Fruit fly (Drosophila melanogaster): ENCODE results near the gene KLHL18.
A peak's percentile ranks its signal among the peaks of the same experiment; 100 is the strongest.

The KLHL18 gene

DNA sequence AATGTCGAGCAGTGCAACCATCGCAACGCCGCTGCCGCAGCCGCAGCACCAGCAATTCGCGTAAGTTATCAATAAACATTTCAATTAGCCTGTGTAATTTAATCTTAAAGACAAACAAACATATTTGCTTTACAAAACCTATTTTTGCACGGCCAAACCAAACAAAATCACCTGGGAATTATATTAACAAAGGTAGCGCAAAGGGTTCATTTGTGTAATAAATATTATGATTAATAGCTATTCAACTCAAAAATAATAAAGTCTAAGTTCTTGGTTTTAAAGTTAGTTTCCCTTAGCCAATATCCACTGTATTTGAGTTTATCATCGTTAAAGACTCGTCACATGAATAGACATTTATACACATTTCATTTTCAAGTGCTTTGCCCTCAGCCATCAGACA, 41.0 kb downstream of the KLHL18 start (continued):
- no peak for TF ChIP-seq MTF-1 (GFP tag; optimal IDR thresholded peaks at IDR 0.05; ENCODE audit: borderline replicate concordance)
- no peak for TF ChIP-seq tup (GFP tag; optimal IDR thresholded peaks at IDR 0.05)
- 0 out of 3 replicates have a peak, but pooled peaks have one; percentile 13 for TF ChIP-seq dysf (GFP tag; IDR thresholded peaks at IDR 0.05)
- peak; percentile 80 for TF ChIP-seq Med (GFP tag)
- TF ChIP-seq Deaf1 (tag; optimal IDR thresholded peaks at IDR 0.05): no peak
- no peak for TF ChIP-seq chm (GFP tag; IDR thresholded peaks at IDR 0.05)
- no peak for TF ChIP-seq CG17359 (tag; optimal IDR thresholded peaks at IDR 0.05)
- no peak for TF ChIP-seq chinmo (GFP tag; IDR thresholded peaks at IDR 0.05; ENCODE audit: partially characterized antibody)
- TF ChIP-seq CG2120 (GFP tag; optimal IDR thresholded peaks at IDR 0.05): peak; percentile 49
- no peak for TF ChIP-seq CG32767 (GFP tag; IDR thresholded peaks at IDR 0.05)
- TF ChIP-seq CG30403 (GFP tag; optimal IDR thresholded peaks at IDR 0.05): peak; percentile 24
- no peak for TF ChIP-seq CG6765 (GFP tag; optimal IDR thresholded peaks at IDR 0.05)
- peak; percentile 48 for TF ChIP-seq CG15269 (tag; optimal IDR thresholded peaks at IDR 0.05)
- TF ChIP-seq CG4360 (GFP tag; IDR thresholded peaks at IDR 0.05): no peak
- TF ChIP-seq dimm (GFP tag; IDR thresholded peaks at IDR 0.05): no peak
- no peak for TF ChIP-seq CG12236 (GFP tag; optimal IDR thresholded peaks at IDR 0.05)

DNA sequence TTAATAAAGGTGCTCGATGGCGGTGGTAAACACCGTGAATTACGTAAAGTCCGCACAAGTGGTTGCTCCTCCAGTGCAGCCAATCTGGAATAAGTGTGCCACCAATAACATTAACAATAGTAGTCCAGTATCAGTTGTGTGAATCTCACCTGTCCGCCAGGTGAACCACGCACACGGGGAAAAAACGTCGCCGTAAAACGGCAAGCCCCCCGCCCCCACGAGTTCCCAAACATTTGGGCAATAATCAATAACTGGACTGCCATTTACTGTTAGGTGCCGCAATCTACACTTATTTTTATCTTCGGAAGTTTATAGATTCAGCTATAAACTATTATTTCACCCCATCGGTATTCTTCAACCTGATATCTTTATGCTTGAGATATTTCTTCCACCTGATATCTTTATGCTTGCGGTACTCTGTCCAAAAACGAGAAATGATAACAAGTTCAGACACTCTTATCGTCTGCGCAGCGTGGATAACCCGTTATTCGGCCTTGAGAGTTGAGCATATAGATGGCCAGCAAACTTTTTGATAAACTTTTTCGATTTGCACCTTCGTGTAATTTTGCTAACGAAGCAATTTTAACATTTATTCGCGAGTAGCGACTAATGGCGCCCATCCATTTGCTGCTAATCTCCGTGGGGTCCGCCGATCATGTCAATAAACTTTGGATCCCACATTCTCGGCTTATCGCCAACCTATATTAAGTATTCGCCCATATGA, 42.0 kb downstream of the KLHL18 start:
- TF ChIP-seq CG8924 (tag; optimal IDR thresholded peaks at IDR 0.05): no peak
- TF ChIP-seq jigr1 (GFP tag; IDR thresholded peaks at IDR 0.05): no peak
- TF ChIP-seq CG17568 (GFP tag; optimal IDR thresholded peaks at IDR 0.05): no peak
- 0 out of 4 replicates have a peak, but pooled peaks have one; percentile 15 for TF ChIP-seq chinmo (GFP tag; IDR thresholded peaks at IDR 0.05; ENCODE audit: partially characterized antibody)
- TF ChIP-seq Atf6 (GFP tag; IDR thresholded peaks at IDR 0.05): peak; percentile 43; the same call in 1 of the 2 replicates
- TF ChIP-seq CG6683 (GFP tag; optimal IDR thresholded peaks at IDR 0.05): no peak
- no peak for TF ChIP-seq insv (GFP tag; optimal IDR thresholded peaks at IDR 0.05)
- no peak for TF ChIP-seq CG1233 (GFP tag; optimal IDR thresholded peaks at IDR 0.05)
- TF ChIP-seq CG10321 (GFP tag; IDR thresholded peaks at IDR 0.05): no peak
- no peak for TF ChIP-seq CG6765 (GFP tag; optimal IDR thresholded peaks at IDR 0.05)
- TF ChIP-seq CG13624 (GFP tag; optimal IDR thresholded peaks at IDR 0.05): no peak
- no peak for TF ChIP-seq Meics (GFP tag; optimal IDR thresholded peaks at IDR 0.05)
- no peak for TF ChIP-seq jumu (GFP tag; optimal IDR thresholded peaks at IDR 0.05)
- no peak for TF ChIP-seq pnt (GFP tag; optimal IDR thresholded peaks at IDR 0.05)
- TF ChIP-seq Side (GFP tag; optimal IDR thresholded peaks at IDR 0.05): no peak
- TF ChIP-seq ro (GFP tag; IDR thresholded peaks at IDR 0.05): no peak
- TF ChIP-seq eve (GFP tag; optimal IDR thresholded peaks at IDR 0.05): no peak
- TF ChIP-seq so (GFP tag; IDR thresholded peaks at IDR 0.05): no peak
- TF ChIP-seq CG10431 (GFP tag; optimal IDR thresholded peaks at IDR 0.05): no peak
- TF ChIP-seq Dip3 (GFP tag; optimal IDR thresholded peaks at IDR 0.05): no peak
- TF ChIP-seq kah (GFP tag; optimal IDR thresholded peaks at IDR 0.05): no peak
- peak; percentile 66 for TF ChIP-seq grn (GFP tag; optimal IDR thresholded peaks at IDR 0.05)
- TF ChIP-seq bbx (GFP tag; IDR thresholded peaks at IDR 0.05; ENCODE audit: partially characterized antibody): no peak
- no peak for TF ChIP-seq CG7556 (GFP tag; optimal IDR thresholded peaks at IDR 0.05)
- TF ChIP-seq mirr (GFP tag; optimal IDR thresholded peaks at IDR 0.05): peak; percentile 91
- no peak for TF ChIP-seq Doc3 (GFP tag; IDR thresholded peaks at IDR 0.05; ENCODE audit: partially characterized antibody)
- peak; percentile 54 for TF ChIP-seq BtbVII (GFP tag; optimal IDR thresholded peaks at IDR 0.05)
- no peak for TF ChIP-seq CG14860 (GFP tag; IDR thresholded peaks at IDR 0.05; ENCODE audit: partially characterized antibody)
- TF ChIP-seq sob (GFP tag; IDR thresholded peaks at IDR 0.05): no peak
- no peak for TF ChIP-seq gem (tag; optimal IDR thresholded peaks at IDR 0.05)
- no peak for TF ChIP-seq run (tag; optimal IDR thresholded peaks at IDR 0.05)
- no peak for TF ChIP-seq en (GFP tag; optimal IDR thresholded peaks at IDR 0.05)
- peak; percentile 90 for TF ChIP-seq CG1529 (GFP tag; optimal IDR thresholded peaks at IDR 0.05)
- TF ChIP-seq Fer3 (tag; optimal IDR thresholded peaks at IDR 0.05): peak; percentile 23
- TF ChIP-seq Sry-β (GFP tag; optimal IDR thresholded peaks at IDR 0.05): no peak
- TF ChIP-seq dysf (GFP tag; IDR thresholded peaks at IDR 0.05): no peak
